Worm (Caenorhabditis elegans) whole organism, L1 larva: ENCODE results near the gene lips-10.

Experiments used
- F16B12.6 ChIP-seq: fragments of 150-350 bp; optimal IDR thresholded peaks from 2 replicates; lab custom pipeline; 2014; ENCODE audit warnings: missing biosample characterization, missing genetic modification characterization
- Y116A8C.19 ChIP-seq: sonication (generic microtip); optimal IDR thresholded peaks from 2 replicates; lab custom pipeline; 2016; ENCODE audit warnings: missing compliant biosample characterization, missing genetic modification characterization, borderline replicate concordance
- blmp-1 ChIP-seq: fragments of 150-350 bp; optimal IDR thresholded peaks from 2 replicates; lab custom pipeline; 2014; ENCODE audit warnings: missing biosample characterization, missing genetic modification characterization
- dpl-1 ChIP-seq, 3 experiments: fragments of 150-350 bp in 2 of 3; sonication (generic microtip) in 1 of 3; optimal IDR thresholded peaks; 2 replicates each; lab custom pipeline; 2014 to 2017; ENCODE audit warnings: missing biosample characterization in 3 of 3, missing genetic modification characterization in 3 of 3, missing genetic modification reagents in 3 of 3
- dsc-1 ChIP-seq: sonication (generic microtip); optimal IDR thresholded peaks from 2 replicates; lab custom pipeline; 2016; ENCODE audit warnings: mild to moderate bottlenecking, missing genetic modification characterization, missing compliant biosample characterization
- efl-1 ChIP-seq, 4 experiments: fragments of 150-350 bp; optimal IDR thresholded peaks in 3 of 4; peaks in 1 of 4; 1 replicate in 1 of 4; 2 replicates in 3 of 4; lab custom pipeline; 2014; ENCODE audit warnings: missing biosample characterization in 2 of 4, missing genetic modification characterization in 2 of 4, missing genetic modification reagents in 2 of 4
- egl-13 ChIP-seq: sonication (generic microtip); optimal IDR thresholded peaks from 2 replicates; lab custom pipeline; 2016; ENCODE audit warnings: missing genotype, missing genetic modification reagents, missing genetic modification characterization, missing compliant biosample characterization
- egl-27 ChIP-seq, 2 experiments: fragments of 150-350 bp in 1 of 2; sonication (generic microtip); optimal IDR thresholded peaks; 3 replicates each; lab custom pipeline; 2017 to 2018; ENCODE audit warnings: missing biosample characterization in 2 of 2, missing genetic modification characterization in 2 of 2, missing genetic modification reagents in 2 of 2
- ets-5 ChIP-seq: fragments of 200-800 bp; sonication (Bioruptor generic); IDR thresholded peaks from 2 replicates; pipeline ENCODE4 v1.3.6; 2022; ENCODE audit warnings: missing genetic modification characterization, missing compliant biosample characterization
- fkh-8 ChIP-seq: sonication (generic microtip); optimal IDR thresholded peaks from 2 replicates; lab custom pipeline; 2016; ENCODE audit warnings: mild to moderate bottlenecking, missing genetic modification characterization, missing compliant biosample characterization
- hlh-4 ChIP-seq: sonication (generic microtip); optimal IDR thresholded peaks from 2 replicates; lab custom pipeline; 2016; ENCODE audit warnings: mild to moderate bottlenecking, missing genetic modification characterization, missing compliant biosample characterization
- isw-1 ChIP-seq: fragments of 200-800 bp; sonication (Bioruptor generic); IDR thresholded peaks from 2 replicates; pipeline ENCODE4 v1.3.6; 2022; ENCODE audit warnings: missing genetic modification characterization, missing compliant biosample characterization
- jun-1 ChIP-seq: fragments of 150-350 bp; optimal IDR thresholded peaks from 2 replicates; lab custom pipeline; 2014; ENCODE audit warnings: missing biosample characterization, missing genetic modification reagents, missing genetic modification characterization
- lin-14 ChIP-seq: fragments of 200-800 bp; sonication (Bioruptor generic); optimal IDR thresholded peaks from 2 replicates; lab custom pipeline; 2018; ENCODE audit warnings: mild to moderate bottlenecking, missing genetic modification characterization, moderate library complexity, missing compliant biosample characterization
- lin-15B ChIP-seq: fragments of 150-350 bp; sonication (generic microtip); optimal IDR thresholded peaks from 3 replicates; lab custom pipeline; 2014; ENCODE audit warnings: missing biosample characterization, missing genetic modification characterization
- lin-35 ChIP-seq, 2 experiments: fragments of 150-350 bp; optimal IDR thresholded peaks; 2 replicates each; lab custom pipeline; 2014; ENCODE audit warnings: missing biosample characterization in 2 of 2, missing genetic modification characterization in 2 of 2, missing genetic modification reagents in 2 of 2
- lir-3 ChIP-seq: sonication (generic microtip); optimal IDR thresholded peaks from 2 replicates; lab custom pipeline; 2016; ENCODE audit warnings: mild to moderate bottlenecking, missing genetic modification characterization, moderate library complexity, missing compliant biosample characterization; ENCODE audit not compliant: poor library complexity
- lsy-2 ChIP-seq, 2 experiments: fragments of 150-350 bp; optimal IDR thresholded peaks; 2 replicates each; lab custom pipeline; 2014; ENCODE audit warnings: missing biosample characterization in 2 of 2, missing genetic modification characterization in 2 of 2
- mdl-1 ChIP-seq, 2 experiments: fragments of 150-350 bp; optimal IDR thresholded peaks; 2 replicates each; lab custom pipeline; 2014 to 2017; ENCODE audit warnings: missing biosample characterization in 2 of 2, missing genetic modification characterization in 2 of 2, inconsistent platforms in 1 of 2
- mep-1 ChIP-seq: fragments of 150-350 bp; optimal IDR thresholded peaks from 2 replicates; lab custom pipeline; 2014; ENCODE audit warnings: missing biosample characterization, missing genetic modification characterization
- nhr-28 ChIP-seq: fragments of 150-350 bp; optimal IDR thresholded peaks from 2 replicates; lab custom pipeline; 2014; ENCODE audit warnings: missing biosample characterization, missing genetic modification characterization
- nhr-47 ChIP-seq: sonication (generic microtip); optimal IDR thresholded peaks from 2 replicates; lab custom pipeline; 2016; ENCODE audit warnings: mild to moderate bottlenecking, missing genetic modification characterization, moderate library complexity, missing compliant biosample characterization
- nhr-71 ChIP-seq: sonication (generic microtip); optimal IDR thresholded peaks from 2 replicates; lab custom pipeline; 2016; ENCODE audit warnings: mild to moderate bottlenecking, missing genetic modification characterization, moderate library complexity, missing compliant biosample characterization
- nhr-85 ChIP-seq: sonication (generic microtip); peaks from one replicate; lab custom pipeline; 2016; ENCODE audit warnings: missing genetic modification characterization, inconsistent platforms, missing compliant biosample characterization
- pag-3 ChIP-seq: sonication (generic microtip); optimal IDR thresholded peaks from 2 replicates; lab custom pipeline; 2017; ENCODE audit warnings: missing genetic modification characterization, mild to moderate bottlenecking, missing compliant biosample characterization, antibody characterized with exemption, borderline replicate concordance; ENCODE audit not compliant: insufficient read depth
- rnt-1 ChIP-seq: sonication (generic microtip); optimal IDR thresholded peaks from 2 replicates; lab custom pipeline; 2016; ENCODE audit warnings: mild to moderate bottlenecking, missing genetic modification characterization, moderate library complexity, missing compliant biosample characterization
- skn-1 ChIP-seq: fragments of 150-350 bp; optimal IDR thresholded peaks from 2 replicates; lab custom pipeline; 2014; ENCODE audit warnings: missing biosample characterization, missing genetic modification characterization
- snpc-4 ChIP-seq: fragments of 150-350 bp; optimal IDR thresholded peaks from 2 replicates; lab custom pipeline; 2014; ENCODE audit warnings: missing biosample characterization, missing genetic modification characterization
- snu-23 ChIP-seq: sonication (generic microtip); optimal IDR thresholded peaks from 2 replicates; lab custom pipeline; 2016; ENCODE audit warnings: missing genetic modification characterization, missing compliant biosample characterization
- unc-98 ChIP-seq: fragments of 200-800 bp; sonication (Bioruptor generic); IDR thresholded peaks from 2 replicates; pipeline ENCODE4 v1.3.6; 2022; ENCODE audit warnings: missing genetic modification characterization, missing compliant biosample characterization
- xbp-1 ChIP-seq: sonication (generic microtip); optimal IDR thresholded peaks from 2 replicates; lab custom pipeline; 2016; ENCODE audit warnings: missing genetic modification characterization, missing compliant biosample characterization
- zip-4 ChIP-seq: fragments of 200-800 bp; sonication (Bioruptor generic); optimal IDR thresholded peaks from 2 replicates; lab custom pipeline; 2018; ENCODE audit warnings: mild to moderate bottlenecking, missing genetic modification characterization, moderate library complexity, missing compliant biosample characterization
- ztf-11 ChIP-seq, 2 experiments: sonication (generic microtip); optimal IDR thresholded peaks; 2 replicates each; lab custom pipeline; 2016 to 2017; ENCODE audit warnings: missing genetic modification characterization in 2 of 2, missing biosample characterization in 1 of 2, missing compliant biosample characterization in 1 of 2
- ztf-4 ChIP-seq: fragments of 150-350 bp; optimal IDR thresholded peaks from 2 replicates; lab custom pipeline; 2014; ENCODE audit warnings: missing biosample characterization, missing genetic modification characterization

The lips-10 gene

DNA sequence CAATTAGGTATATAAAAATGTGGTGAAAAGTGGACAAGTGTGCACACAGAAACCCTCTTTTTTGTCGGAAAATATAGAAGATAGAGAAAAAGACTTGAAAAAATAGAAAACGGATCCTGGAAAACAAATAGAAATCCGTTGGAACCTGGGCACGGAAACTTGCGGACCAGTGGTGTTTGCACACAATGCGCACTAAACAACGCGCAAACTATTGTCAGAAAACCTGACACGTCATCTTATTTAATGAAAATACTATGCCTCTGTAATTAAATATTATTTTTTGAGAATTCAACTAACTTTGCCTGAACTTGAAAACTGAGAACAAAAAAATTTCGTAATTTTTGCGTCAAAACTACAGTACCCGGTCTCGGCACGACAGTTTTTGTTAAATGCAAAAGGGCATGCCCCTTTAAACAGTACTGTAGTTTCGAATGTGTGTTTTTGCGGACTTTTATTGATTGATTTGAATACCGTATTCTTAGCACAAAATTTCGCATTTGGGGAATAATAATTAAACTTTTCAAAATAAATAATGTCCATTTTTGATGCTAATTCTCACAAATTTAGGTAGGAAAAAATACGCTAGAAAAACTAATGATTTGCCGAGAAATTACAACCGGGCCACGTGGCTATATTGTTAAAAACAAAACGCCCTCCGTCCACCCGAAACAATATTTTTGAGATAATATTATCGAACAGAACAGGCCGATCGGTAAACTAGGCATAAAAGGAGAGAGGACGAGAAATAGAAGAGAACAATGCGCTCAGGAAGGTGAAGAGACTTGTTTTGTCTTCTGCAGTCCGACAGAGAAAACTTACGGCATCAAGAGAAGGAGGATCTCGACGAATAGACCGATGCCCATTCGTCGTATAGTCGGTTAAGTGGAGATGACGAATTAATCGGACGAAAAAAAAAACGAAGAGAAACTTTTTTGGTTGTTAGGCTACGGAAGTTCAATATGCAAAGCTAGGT, 9.7 kb upstream of the lips-10 start:
- TF ChIP-seq nhr-85 (tag; lab: Kevin White, UChicago) (peak; percentile 59), lin-14 (peak; percentile 47), F16B12.6 (peak; percentile 84), egl-27 (tag; optimal IDR thresholded peaks at IDR 0.05; lab: Kevin White, UChicago) (no peak), blmp-1 (tag; lab: Kevin White, UChicago) (peak; percentile 79), mep-1 (tag; lab: Kevin White, UChicago) (peak; percentile 68), ztf-4 (tag; lab: Kevin White, UChicago) (no peak), lin-35 (GFP tag; optimal IDR thresholded peaks at IDR 0.05; lab: Kevin White, UChicago) (peak; percentile 23 to 35), efl-1 (optimal IDR thresholded peaks at IDR 0.05; lab: Kevin White, UChicago) (peak; percentile 12 to 40), efl-1 (GFP tag; optimal IDR thresholded peaks at IDR 0.05 in 1 of 2; lab: Kevin White, UChicago) (peak in 1 of 2 experiments; percentile 26), dpl-1 (GFP tag; optimal IDR thresholded peaks at IDR 0.05; lab: Kevin White, UChicago) (peak in 2 of 3 experiments; percentile 20 to 42), hlh-4 (tag; lab: Kevin White, UChicago) (no peak), xbp-1 (peak; percentile 38), snu-23 (peak; percentile 36), lin-15B (tag; lab: Kevin White, UChicago) (no peak), egl-13 (no peak), lsy-2 (tag; optimal IDR thresholded peaks at IDR 0.05; lab: Kevin White, UChicago) (peak in 1 of 2 experiments; percentile 41)

DNA sequence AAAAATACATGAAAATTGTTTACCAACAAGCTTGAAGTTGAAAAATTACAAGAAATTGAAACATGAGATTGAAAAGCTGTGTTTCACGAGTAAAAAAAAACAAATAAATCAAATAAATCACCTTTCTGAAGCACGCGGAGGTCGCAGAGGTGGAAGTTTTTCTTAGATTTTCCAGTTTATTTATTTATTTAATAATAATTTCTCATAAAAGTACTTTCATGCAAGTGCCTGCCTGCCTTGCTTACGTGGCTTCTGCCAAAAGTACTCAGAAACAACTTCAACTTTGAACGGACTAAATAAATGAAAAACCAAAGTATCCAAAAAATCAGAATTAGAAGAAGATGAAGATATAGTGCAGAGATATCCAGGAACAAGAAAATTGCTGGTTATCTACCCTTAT, 7.0 kb upstream of the lips-10 start, which contains the start of gene acp-2:
acp-2 (minus strand) TSS at position 101 of the 400 bp plus-strand sequence.
- no peak for TF ChIP-seq F16B12.6
- no peak for TF ChIP-seq ets-5 (GFP tag; lab: Robert Waterston, UW)
- no peak for TF ChIP-seq pag-3
- TF ChIP-seq mep-1 (tag; lab: Kevin White, UChicago) = no peak
- TF ChIP-seq zip-4 (GFP tag; lab: Kevin White, UChicago) = no peak
- no peak for TF ChIP-seq snpc-4 (tag; lab: Kevin White, UChicago)
- no peak for TF ChIP-seq fkh-8
- TF ChIP-seq jun-1 (tag; lab: Kevin White, UChicago) = no peak
- no peak for TF ChIP-seq Y116A8C.19 (tag; lab: Kevin White, UChicago)
- no peak for TF ChIP-seq unc-98 (GFP tag; lab: Robert Waterston, UW)
- TF ChIP-seq, all 84 proteins: peak for 0

DNA sequence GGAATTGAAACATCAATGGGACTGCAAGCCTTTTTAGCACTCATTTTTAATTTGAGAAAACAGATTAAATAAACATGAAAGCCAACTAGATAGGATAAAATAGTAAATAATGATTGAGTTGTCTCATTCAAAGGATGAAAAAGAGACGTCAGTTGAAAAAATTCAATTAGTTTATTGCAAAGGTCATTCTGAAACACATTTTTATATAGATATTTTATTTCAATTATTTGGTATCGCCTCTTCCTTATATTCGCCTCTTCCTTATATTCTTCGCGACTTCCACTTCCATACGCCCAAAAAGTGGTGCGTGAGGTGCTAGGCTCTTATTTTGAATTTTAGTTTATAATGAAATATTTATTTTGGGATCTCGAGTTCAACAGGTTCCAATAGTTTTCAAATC, 4.0 kb upstream of the lips-10 start, which contains the start of gene acp-4:
acp-4 (minus strand) TSS at position 101 of the 400 bp plus-strand sequence.
- TF ChIP-seq Y116A8C.19 (tag; lab: Kevin White, UChicago) (no peak), nhr-47 (tag; lab: Kevin White, UChicago) (no peak), ztf-11 (tag; optimal IDR thresholded peaks at IDR 0.05; lab: Kevin White, UChicago) (no peak), dsc-1 (tag; lab: Kevin White, UChicago) (no peak), mdl-1 (tag; optimal IDR thresholded peaks at IDR 0.05; lab: Kevin White, UChicago) (no peak), rnt-1 (tag; lab: Kevin White, UChicago) (no peak), dpl-1 (GFP tag; optimal IDR thresholded peaks at IDR 0.05; lab: Kevin White, UChicago) (no peak), nhr-28 (no peak), isw-1 (no peak), lir-3 (tag; lab: Kevin White, UChicago) (no peak), blmp-1 (tag; lab: Kevin White, UChicago) (no peak), F16B12.6 (no peak), nhr-71 (tag; lab: Kevin White, UChicago) (no peak), pag-3 (no peak), skn-1 (tag; lab: Kevin White, UChicago) (no peak), ets-5 (GFP tag; lab: Robert Waterston, UW) (no peak)
- TF ChIP-seq, all 84 proteins: peak for 0
